Worm (Caenorhabditis elegans): Measurements from ENCODE around the gene dmsr-15.

ce11 chrV:6782260-6782659 lies 46.4 kb downstream of the dmsr-15 start:
- TF ChIP-seq ceh-31 (tag; optimal IDR thresholded peaks at IDR 0.05) (no peak), gmeb-2 (tag; optimal IDR thresholded peaks at IDR 0.05) (no peak), nfya-1 (tag; optimal IDR thresholded peaks at IDR 0.05) (no peak), ztf-16 (tag; optimal IDR thresholded peaks at IDR 0.05) (no peak), hlh-8 (tag; optimal IDR thresholded peaks at IDR 0.05) (no peak), nhr-11 (tag; optimal IDR thresholded peaks at IDR 0.05) (no peak), fkh-10 (GFP tag; optimal IDR thresholded peaks at IDR 0.05) (no peak), rnt-1 (tag; optimal IDR thresholded peaks at IDR 0.05) (no peak)

Measured in whole organism, late embryonic.